Worm (Caenorhabditis elegans): ENCODE data around the gene srw-129.
A peak's percentile ranks its signal among the peaks of the same experiment; 100 is the strongest.
"Not testable (repeated sequence)": the region's sequence is repeated elsewhere in the genome, so short reads cannot be mapped to it uniquely, and the experiment has no call there.

Gene srw-129

ce11 chrV:2943859-2944258, 27.9 kb upstream of the srw-129 start, which contains the start of gene srw-137:
TSS of gene srw-137 (minus strand) at chrV:2943959.
- TF ChIP-seq fos-1 (tag; optimal IDR thresholded peaks at IDR 0.05) (no peak), sptf-1 (tag; optimal IDR thresholded peaks at IDR 0.05) (no peak), Y116A8C.19 (tag; optimal IDR thresholded peaks at IDR 0.05; ENCODE audit: borderline replicate concordance) (no peak), aly-2 (tag; optimal IDR thresholded peaks at IDR 0.05) (no peak), nhr-85 (tag) (no peak), ets-5 (GFP tag; IDR thresholded peaks at IDR 0.05) (no peak), efl-3 (GFP tag; optimal IDR thresholded peaks at IDR 0.05) (no peak), aha-1 (tag; optimal IDR thresholded peaks at IDR 0.05) (no peak), sup-37 (GFP tag; optimal IDR thresholded peaks at IDR 0.05) (no peak), unc-62 (GFP tag; optimal IDR thresholded peaks at IDR 0.05) (no peak), ceh-8 (GFP tag; optimal IDR thresholded peaks at IDR 0.05) (no peak), egl-27 (tag; optimal IDR thresholded peaks at IDR 0.05) (no peak), dpl-1 (GFP tag; optimal IDR thresholded peaks at IDR 0.05) (no peak), ceh-63 (GFP tag; optimal IDR thresholded peaks at IDR 0.05) (no peak), zip-4 (GFP tag; optimal IDR thresholded peaks at IDR 0.05) (no peak)

DNA sequence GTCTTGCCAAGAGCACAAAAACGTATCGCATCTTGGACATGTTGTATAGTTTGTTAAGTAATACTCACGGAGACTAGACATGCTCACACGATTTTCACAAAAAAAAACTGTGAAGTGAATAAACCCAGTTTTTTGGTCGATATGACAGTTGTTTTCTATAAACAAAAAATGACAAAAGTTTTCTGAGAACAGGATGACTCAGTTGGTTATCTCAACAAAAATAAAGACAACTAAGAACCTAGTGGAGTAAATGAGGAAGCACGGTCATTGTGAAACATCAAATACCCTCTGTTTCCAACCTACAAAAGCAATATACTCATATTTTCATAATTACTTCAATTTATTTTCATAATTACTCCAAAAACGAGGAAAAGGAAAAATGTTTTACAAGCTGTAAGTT, 26.1 kb upstream of the srw-129 start, which contains the start of gene srh-87:
Gene srh-87, minus strand, starts transcription at position 101 of the 400 bp plus-strand sequence.
- TF ChIP-seq C16A3.4 (tag; optimal IDR thresholded peaks at IDR 0.05): no peak
- no peak for TF ChIP-seq aly-2 (tag; optimal IDR thresholded peaks at IDR 0.05)
- TF ChIP-seq elt-2 (tag; optimal IDR thresholded peaks at IDR 0.05): no peak
- no peak for TF ChIP-seq dsc-1 (tag; optimal IDR thresholded peaks at IDR 0.05)
- no peak for TF ChIP-seq nhr-90 (tag; optimal IDR thresholded peaks at IDR 0.05; ENCODE audit: poor library complexity)
- TF ChIP-seq Y116A8C.19 (tag; optimal IDR thresholded peaks at IDR 0.05; ENCODE audit: borderline replicate concordance): no peak
- TF ChIP-seq irx-1 (tag; optimal IDR thresholded peaks at IDR 0.05): no peak
- no peak for TF ChIP-seq dpl-1 (GFP tag; optimal IDR thresholded peaks at IDR 0.05)
- TF ChIP-seq nhr-11 (tag; optimal IDR thresholded peaks at IDR 0.05): no peak
- no peak for TF ChIP-seq nhr-76 (tag; optimal IDR thresholded peaks at IDR 0.05)
- TF ChIP-seq C04F5.9 (tag; optimal IDR thresholded peaks at IDR 0.05): no peak
- no peak for TF ChIP-seq swsn-7 (tag; optimal IDR thresholded peaks at IDR 0.05)

DNA sequence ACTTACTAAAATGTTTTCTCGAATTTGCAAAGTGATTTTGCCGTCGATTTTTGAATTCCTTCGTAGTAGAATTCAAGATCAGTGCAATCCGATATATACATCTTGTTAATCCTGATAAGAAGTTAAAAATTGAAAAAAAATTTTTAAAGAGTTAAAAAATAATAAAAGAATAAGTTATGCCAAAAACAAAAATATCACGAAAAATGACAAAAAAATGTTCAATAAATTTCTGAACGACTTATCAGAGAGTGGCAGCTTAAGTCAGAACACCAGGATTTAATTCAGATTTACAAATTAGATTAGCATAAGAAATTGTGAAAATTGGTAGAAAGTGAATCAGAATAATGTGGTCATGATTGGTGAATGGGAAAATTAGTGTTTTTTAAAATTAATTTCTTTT, 19.6 kb upstream of the srw-129 start, which contains the start of gene srw-122:
Gene srw-122, minus strand, starts transcription at position 101 of the 400 bp plus-strand sequence.
- TF ChIP-seq ets-5 (GFP tag; IDR thresholded peaks at IDR 0.05); snpc-4 (tag; optimal IDR thresholded peaks at IDR 0.05); ceh-90 (tag; optimal IDR thresholded peaks at IDR 0.05): not testable (repeated sequence)

DNA sequence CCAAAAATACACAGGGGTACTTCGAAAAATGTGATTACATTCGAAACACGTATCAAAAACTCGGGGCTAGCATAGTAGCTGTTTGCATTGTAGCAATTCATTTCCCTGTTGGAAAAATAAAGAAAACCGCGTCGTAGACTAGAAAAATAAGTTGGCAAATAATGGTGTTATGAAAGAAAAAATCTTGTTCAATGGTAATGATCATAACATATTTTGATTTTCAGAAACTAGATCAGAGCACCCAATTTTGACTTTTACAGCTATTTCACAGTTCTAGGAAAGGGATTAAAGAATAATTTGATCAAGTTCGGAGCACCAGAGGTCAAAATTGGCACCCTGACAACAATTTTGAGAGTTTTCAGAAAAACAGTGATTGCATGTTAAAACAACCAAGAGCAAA, 16.4 kb upstream of the srw-129 start, which contains the start of gene srh-248:
Gene srh-248, minus strand, starts transcription at position 101 of the 400 bp plus-strand sequence.
- not testable (repeated sequence) for TF ChIP-seq isw-1 (GFP tag; IDR thresholded peaks at IDR 0.05); nhr-76 (tag; optimal IDR thresholded peaks at IDR 0.05); nhr-20 (tag; optimal IDR thresholded peaks at IDR 0.05)

- TF ChIP-seq lir-3 (tag; optimal IDR thresholded peaks at IDR 0.05; ENCODE audit: poor library complexity) (no peak), snu-23 (GFP tag; optimal IDR thresholded peaks at IDR 0.05) (no peak), snpc-4 (tag; optimal IDR thresholded peaks at IDR 0.05) (no peak), dpl-1 (GFP tag; optimal IDR thresholded peaks at IDR 0.05) (no peak), nhr-84 (tag; optimal IDR thresholded peaks at IDR 0.05) (no peak), ceh-90 (tag; optimal IDR thresholded peaks at IDR 0.05) (no peak)
Measured at ce11 chrV:2958202-2958601, 13.5 kb upstream of the srw-129 start, which contains the start of gene srw-142. TSS of gene srw-142 (minus strand) at chrV:2958302.

ce11 chrV:2960894-2961293, 10.9 kb upstream of the srw-129 start, which contains the start of gene srw-144:
TSS of gene srw-144 (minus strand) at chrV:2960994.
- TF ChIP-seq fkh-8 (tag; optimal IDR thresholded peaks at IDR 0.05) (no peak), snpc-4 (tag; optimal IDR thresholded peaks at IDR 0.05) (no peak), nhr-90 (tag; optimal IDR thresholded peaks at IDR 0.05; ENCODE audit: poor library complexity) (no peak), ets-5 (GFP tag; IDR thresholded peaks at IDR 0.05) (no peak), efl-1 (optimal IDR thresholded peaks at IDR 0.05) (no peak), efl-1 (GFP tag; optimal IDR thresholded peaks at IDR 0.05 in 1 of 2) (peak in 1 of 2 experiments; percentile 5)
